Fruit fly (Drosophila melanogaster): Measurements from ENCODE around the gene CG1695.

CG1695 gene

dm6 chrX:20391230-20391629 lies 42.5 kb upstream of the CG1695 start (continued):
- TF ChIP-seq sc (optimal IDR thresholded peaks at IDR 0.05) (no peak), sc (GFP tag; optimal IDR thresholded peaks at IDR 0.05) (no peak), btn (GFP tag; optimal IDR thresholded peaks at IDR 0.05) (no peak), CG16779 (GFP tag; IDR thresholded peaks at IDR 0.05) (no peak), TFAM (GFP tag; optimal IDR thresholded peaks at IDR 0.05) (no peak), ind (GFP tag; optimal IDR thresholded peaks at IDR 0.05) (no peak), Pdp1 (GFP tag; optimal IDR thresholded peaks at IDR 0.05) (no peak), CG31441 (GFP tag; IDR thresholded peaks at IDR 0.05) (no peak), nom (GFP tag; optimal IDR thresholded peaks at IDR 0.05) (no peak), pita (GFP tag; optimal IDR thresholded peaks at IDR 0.05) (no peak), CG12299 (tag; optimal IDR thresholded peaks at IDR 0.05) (no peak), hkb (optimal IDR thresholded peaks at IDR 0.05) (no peak), hkb (GFP tag; IDR thresholded peaks at IDR 0.05) (no peak), CG7271 (tag; optimal IDR thresholded peaks at IDR 0.05) (no peak), Rfx (GFP tag; IDR thresholded peaks at IDR 0.05) (no peak), Dref (GFP tag; IDR thresholded peaks at IDR 0.05) (peak; percentile 36; the same call in 1 of the 2 replicates), CG2889 (GFP tag; IDR thresholded peaks at IDR 0.05) (no peak), corto (GFP tag; optimal IDR thresholded peaks at IDR 0.05) (no peak), CG8290 (GFP tag; optimal IDR thresholded peaks at IDR 0.05) (peak; percentile 7), CG8290 (tag; optimal IDR thresholded peaks at IDR 0.05) (peak in 1 of 2 experiments; percentile 46), twi (tag; optimal IDR thresholded peaks at IDR 0.05) (no peak), sob (GFP tag; IDR thresholded peaks at IDR 0.05) (no peak), CG14441 (GFP tag; IDR thresholded peaks at IDR 0.05) (no peak), CG9876 (GFP tag; optimal IDR thresholded peaks at IDR 0.05) (no peak), CG17186 (GFP tag; optimal IDR thresholded peaks at IDR 0.05) (peak; percentile 16), row (GFP tag; IDR thresholded peaks at IDR 0.05) (no peak), CG34422 (GFP tag; IDR thresholded peaks at IDR 0.05) (peak; percentile 41; the same call in 1 of the 3 replicates), Rx (GFP tag; IDR thresholded peaks at IDR 0.05) (no peak), dm (GFP tag; optimal IDR thresholded peaks at IDR 0.05) (peak; percentile 94), HLH3B (GFP tag; IDR thresholded peaks at IDR 0.05) (no peak), CG4730 (GFP tag; IDR thresholded peaks at IDR 0.05) (no peak), YL-1 (GFP tag; optimal IDR thresholded peaks at IDR 0.05) (peak; percentile 49), unpg (GFP tag; optimal IDR thresholded peaks at IDR 0.05) (no peak), ato (GFP tag; IDR thresholded peaks at IDR 0.05; ENCODE audit: partially characterized antibody) (no peak), CG2199 (GFP tag; IDR thresholded peaks at IDR 0.05) (0 out of 3 replicates have a peak, but pooled peaks have one; percentile 31), HLHmδ (GFP tag; optimal IDR thresholded peaks at IDR 0.05) (no peak), Myb (GFP tag; optimal IDR thresholded peaks at IDR 0.05) (peak; percentile 52), z (GFP tag; IDR thresholded peaks at IDR 0.05) (no peak), CG3995 (GFP tag; optimal IDR thresholded peaks at IDR 0.05) (peak; percentile 7), CG12071 (GFP tag; optimal IDR thresholded peaks at IDR 0.05) (no peak), Nf-YA (GFP tag; IDR thresholded peaks at IDR 0.05) (no peak), CG17612 (GFP tag; IDR thresholded peaks at IDR 0.05) (no peak), Med (GFP tag) (no peak), jigr1 (GFP tag; IDR thresholded peaks at IDR 0.05) (no peak), CG12236 (GFP tag; optimal IDR thresholded peaks at IDR 0.05) (no peak), MESR4 (GFP tag; optimal IDR thresholded peaks at IDR 0.05) (peak; percentile 66), ATbp (GFP tag; optimal IDR thresholded peaks at IDR 0.05) (no peak), pzg (GFP tag; optimal IDR thresholded peaks at IDR 0.05) (peak; percentile 75), Fer3 (tag; optimal IDR thresholded peaks at IDR 0.05) (no peak), CG16815 (GFP tag; optimal IDR thresholded peaks at IDR 0.05) (no peak), unc-4 (GFP tag; IDR thresholded peaks at IDR 0.05; ENCODE audit: partially characterized antibody) (0 out of 2 replicates have a peak, but pooled peaks have one; percentile 16), CG9727 (GFP tag; optimal IDR thresholded peaks at IDR 0.05) (no peak), CG11695 (GFP tag; IDR thresholded peaks at IDR 0.05) (no peak)

Measured in whole organism, embryonic.